Worm (Caenorhabditis elegans) whole organism, L1 larva: ENCODE data around the gene R02F11.10.

Source experiments
- C04F5.9 ChIP-seq: sonication (generic microtip); optimal IDR thresholded peaks from 2 replicates; lab custom pipeline; 2016; ENCODE audit warnings: missing genetic modification characterization, missing compliant biosample characterization
- C34B4.2 ChIP-seq: sonication (generic microtip); optimal IDR thresholded peaks from 2 replicates; lab custom pipeline; 2017; ENCODE audit warnings: mild to moderate bottlenecking, missing genetic modification characterization, missing compliant biosample characterization
- ceh-82 ChIP-seq, 3 experiments: fragments of 150-350 bp in 1 of 3; sonication (generic microtip) in 2 of 3; optimal IDR thresholded peaks; 2 replicates each; lab custom pipeline; 2014 to 2017; ENCODE audit warnings: missing biosample characterization in 3 of 3, missing genetic modification characterization in 3 of 3
- ceh-88 ChIP-seq: fragments of 200-800 bp; sonication (Bioruptor generic); IDR thresholded peaks from 2 replicates; pipeline ENCODE4 v1.3.6; 2022; ENCODE audit warnings: missing genetic modification characterization, missing compliant biosample characterization
- ceh-90 ChIP-seq: sonication (generic microtip); optimal IDR thresholded peaks from 2 replicates; lab custom pipeline; 2016; ENCODE audit warnings: missing genetic modification characterization, missing compliant biosample characterization
- ces-1 ChIP-seq: fragments of 150-350 bp; optimal IDR thresholded peaks from 2 replicates; lab custom pipeline; 2014; ENCODE audit warnings: missing biosample characterization, missing genetic modification reagents, missing genetic modification characterization
- dpl-1 ChIP-seq, 3 experiments: fragments of 150-350 bp in 2 of 3; sonication (generic microtip) in 1 of 3; optimal IDR thresholded peaks; 2 replicates each; lab custom pipeline; 2014 to 2017; ENCODE audit warnings: missing biosample characterization in 3 of 3, missing genetic modification characterization in 3 of 3, missing genetic modification reagents in 3 of 3
- efl-3 ChIP-seq: fragments of 200-800 bp; sonication (Bioruptor generic); optimal IDR thresholded peaks from 2 replicates; lab custom pipeline; 2018; ENCODE audit warnings: mild to moderate bottlenecking, missing genetic modification characterization, missing compliant biosample characterization
- elt-2 ChIP-seq: sonication (generic microtip); optimal IDR thresholded peaks from 2 replicates; lab custom pipeline; 2016; ENCODE audit warnings: missing genetic modification characterization, mild to moderate bottlenecking, inconsistent platforms, missing compliant biosample characterization, missing genetic modification reagents
- elt-3 ChIP-seq, 6 experiments: fragments of 150-350 bp in 1 of 6; sonication (generic microtip); optimal IDR thresholded peaks; 2 replicates each; lab custom pipeline; 2017 to 2018; ENCODE audit warnings: missing biosample characterization in 6 of 6, missing genetic modification characterization in 6 of 6, inconsistent platforms in 1 of 6
- fkh-10 ChIP-seq: sonication (generic microtip); optimal IDR thresholded peaks from 2 replicates; lab custom pipeline; 2017; ENCODE audit warnings: missing biosample characterization, missing genetic modification reagents, missing genetic modification characterization
- fkh-8 ChIP-seq: sonication (generic microtip); optimal IDR thresholded peaks from 2 replicates; lab custom pipeline; 2016; ENCODE audit warnings: mild to moderate bottlenecking, missing genetic modification characterization, missing compliant biosample characterization
- hlh-17 ChIP-seq: fragments of 200-800 bp; sonication (Bioruptor generic); optimal IDR thresholded peaks from 2 replicates; lab custom pipeline; 2018; ENCODE audit warnings: missing genetic modification characterization, mild to moderate bottlenecking, missing compliant biosample characterization, moderate library complexity, borderline replicate concordance
- hpl-2 ChIP-seq: fragments of 150-350 bp; optimal IDR thresholded peaks from 2 replicates; lab custom pipeline; 2014; ENCODE audit warnings: missing biosample characterization, missing genetic modification reagents, missing genetic modification characterization
- isw-1 ChIP-seq: fragments of 200-800 bp; sonication (Bioruptor generic); IDR thresholded peaks from 2 replicates; pipeline ENCODE4 v1.3.6; 2022; ENCODE audit warnings: missing genetic modification characterization, missing compliant biosample characterization
- jun-1 ChIP-seq: fragments of 150-350 bp; optimal IDR thresholded peaks from 2 replicates; lab custom pipeline; 2014; ENCODE audit warnings: missing biosample characterization, missing genetic modification reagents, missing genetic modification characterization
- lin-14 ChIP-seq: fragments of 200-800 bp; sonication (Bioruptor generic); optimal IDR thresholded peaks from 2 replicates; lab custom pipeline; 2018; ENCODE audit warnings: mild to moderate bottlenecking, missing genetic modification characterization, moderate library complexity, missing compliant biosample characterization
- lin-15B ChIP-seq: fragments of 150-350 bp; sonication (generic microtip); optimal IDR thresholded peaks from 3 replicates; lab custom pipeline; 2014; ENCODE audit warnings: missing biosample characterization, missing genetic modification characterization
- mep-1 ChIP-seq: fragments of 150-350 bp; optimal IDR thresholded peaks from 2 replicates; lab custom pipeline; 2014; ENCODE audit warnings: missing biosample characterization, missing genetic modification characterization
- nhr-19 ChIP-seq: fragments of 200-800 bp; sonication (Bioruptor generic); conservative IDR thresholded peaks from 2 replicates; pipeline ENCODE4 v1.3.6; 2022; ENCODE audit warnings: missing genetic modification characterization, missing compliant biosample characterization
- nhr-20 ChIP-seq: sonication (generic microtip); optimal IDR thresholded peaks from 2 replicates; lab custom pipeline; 2016; ENCODE audit warnings: mild to moderate bottlenecking, missing genetic modification characterization, missing compliant biosample characterization
- nhr-237 ChIP-seq: fragments of 150-350 bp; optimal IDR thresholded peaks from 2 replicates; lab custom pipeline; 2014; ENCODE audit warnings: missing biosample characterization, missing genetic modification characterization
- nhr-47 ChIP-seq: sonication (generic microtip); optimal IDR thresholded peaks from 2 replicates; lab custom pipeline; 2016; ENCODE audit warnings: mild to moderate bottlenecking, missing genetic modification characterization, moderate library complexity, missing compliant biosample characterization
- nhr-77 ChIP-seq: fragments of 150-350 bp; optimal IDR thresholded peaks from 2 replicates; lab custom pipeline; 2014; ENCODE audit warnings: missing biosample characterization, missing genetic modification characterization
- nhr-84 ChIP-seq: sonication (generic microtip); optimal IDR thresholded peaks from 2 replicates; lab custom pipeline; 2017; ENCODE audit warnings: missing biosample characterization, missing genetic modification characterization
- nhr-85 ChIP-seq: sonication (generic microtip); peaks from one replicate; lab custom pipeline; 2016; ENCODE audit warnings: missing genetic modification characterization, inconsistent platforms, missing compliant biosample characterization
- nhr-90 ChIP-seq: sonication (generic microtip); optimal IDR thresholded peaks from 2 replicates; lab custom pipeline; 2016; ENCODE audit warnings: mild to moderate bottlenecking, missing genetic modification characterization, missing compliant biosample characterization; ENCODE audit not compliant: poor library complexity
- pag-3 ChIP-seq: sonication (generic microtip); optimal IDR thresholded peaks from 2 replicates; lab custom pipeline; 2017; ENCODE audit warnings: missing genetic modification characterization, mild to moderate bottlenecking, missing compliant biosample characterization, antibody characterized with exemption, borderline replicate concordance; ENCODE audit not compliant: insufficient read depth
- pqm-1 ChIP-seq: sonication (generic microtip); optimal IDR thresholded peaks from 3 replicates; lab custom pipeline; 2017; ENCODE audit warnings: missing biosample characterization, missing genetic modification characterization
- skn-1 ChIP-seq: fragments of 150-350 bp; optimal IDR thresholded peaks from 2 replicates; lab custom pipeline; 2014; ENCODE audit warnings: missing biosample characterization, missing genetic modification characterization
- snpc-4 ChIP-seq: fragments of 150-350 bp; optimal IDR thresholded peaks from 2 replicates; lab custom pipeline; 2014; ENCODE audit warnings: missing biosample characterization, missing genetic modification characterization
- snu-23 ChIP-seq: sonication (generic microtip); optimal IDR thresholded peaks from 2 replicates; lab custom pipeline; 2016; ENCODE audit warnings: missing genetic modification characterization, missing compliant biosample characterization
- sptf-1 ChIP-seq: fragments of 150-350 bp; optimal IDR thresholded peaks from 2 replicates; lab custom pipeline; 2014; ENCODE audit warnings: missing biosample characterization, missing genetic modification characterization
- sup-37 ChIP-seq: fragments of 200-800 bp; sonication (Bioruptor generic); optimal IDR thresholded peaks from 2 replicates; lab custom pipeline; 2018; ENCODE audit warnings: mild to moderate bottlenecking, missing genetic modification characterization, missing compliant biosample characterization
- tlp-1 ChIP-seq: fragments of 150-350 bp; optimal IDR thresholded peaks from 2 replicates; lab custom pipeline; 2014; ENCODE audit warnings: missing biosample characterization, missing genetic modification characterization
- unc-30 ChIP-seq: sonication (generic microtip); optimal IDR thresholded peaks from 2 replicates; lab custom pipeline; 2017; ENCODE audit warnings: missing biosample characterization, missing genetic modification characterization
- unc-62 ChIP-seq: fragments of 150-350 bp; optimal IDR thresholded peaks from 2 replicates; lab custom pipeline; 2014; ENCODE audit warnings: missing biosample characterization, missing genetic modification reagents, missing genetic modification characterization
- unc-86 ChIP-seq: sonication (generic microtip); optimal IDR thresholded peaks from 2 replicates; lab custom pipeline; 2016; ENCODE audit warnings: missing genetic modification characterization, missing compliant biosample characterization
- xbp-1 ChIP-seq: sonication (generic microtip); optimal IDR thresholded peaks from 2 replicates; lab custom pipeline; 2016; ENCODE audit warnings: missing genetic modification characterization, missing compliant biosample characterization
- zag-1 ChIP-seq: fragments of 150-350 bp; optimal IDR thresholded peaks from 2 replicates; lab custom pipeline; 2014; ENCODE audit warnings: missing biosample characterization, missing genetic modification characterization
- zip-4 ChIP-seq: fragments of 200-800 bp; sonication (Bioruptor generic); optimal IDR thresholded peaks from 2 replicates; lab custom pipeline; 2018; ENCODE audit warnings: mild to moderate bottlenecking, missing genetic modification characterization, moderate library complexity, missing compliant biosample characterization
- ztf-11 ChIP-seq, 2 experiments: sonication (generic microtip); optimal IDR thresholded peaks; 2 replicates each; lab custom pipeline; 2016 to 2017; ENCODE audit warnings: missing genetic modification characterization in 2 of 2, missing biosample characterization in 1 of 2, missing compliant biosample characterization in 1 of 2

The R02F11.10 gene

ce11 chrV:4826710-4827380 lies 37.9 kb downstream of the R02F11.10 start, which contains the start of the genes hsp-6 and C37H5.5 (continued):
- TF ChIP-seq C04F5.9 (tag; lab: Kevin White, UChicago) (no peak), sptf-1 (no peak), lin-15B (peak; percentile 78), zip-4 (GFP tag; lab: Kevin White, UChicago) (peak; percentile 31), nhr-19 (GFP tag; lab: Robert Waterston, UW) (peak; percentile 75), nhr-237 (tag; lab: Kevin White, UChicago) (peak; percentile 25), elt-3 (tag; optimal IDR thresholded peaks at IDR 0.05; lab: Kevin White, UChicago) (peak in 2 of 6 experiments; percentile 23 to 82), elt-2 (tag; lab: Kevin White, UChicago) (peak; percentile 14), sup-37 (GFP tag; lab: Kevin White, UChicago) (no peak), efl-3 (no peak), nhr-90 (peak; percentile 79), xbp-1 (tag; lab: Kevin White, UChicago) (peak; percentile 72), fkh-10 (GFP tag; lab: Kevin White, UChicago) (no peak), hpl-2 (no peak), dpl-1 (GFP tag; optimal IDR thresholded peaks at IDR 0.05; lab: Kevin White, UChicago) (peak; percentile 59 to 77 (median 74)), unc-30 (tag; lab: Kevin White, UChicago) (no peak), nhr-47 (tag; lab: Kevin White, UChicago) (peak; percentile 83), ceh-82 (tag; optimal IDR thresholded peaks at IDR 0.05; lab: Kevin White, UChicago) (peak; percentile 36 to 89 (median 51)), nhr-20 (tag; lab: Kevin White, UChicago) (peak; percentile 88), zag-1 (tag; lab: Kevin White, UChicago) (no peak), ceh-88 (GFP tag; lab: Robert Waterston, UW) (no peak), unc-62 (no peak), ces-1 (GFP tag; lab: Kevin White, UChicago) (no peak), unc-86 (tag; lab: Kevin White, UChicago) (peak; percentile 67), mep-1 (tag; lab: Kevin White, UChicago) (peak; percentile 83), nhr-85 (tag; lab: Kevin White, UChicago) (peak; percentile 88), jun-1 (tag; lab: Kevin White, UChicago) (peak; percentile 27), pag-3 (tag; lab: Kevin White, UChicago) (no peak), hlh-17 (no peak), tlp-1 (tag; lab: Kevin White, UChicago) (no peak), snpc-4 (tag; lab: Kevin White, UChicago) (peak; percentile 72), ztf-11 (tag; optimal IDR thresholded peaks at IDR 0.05; lab: Kevin White, UChicago) (no peak), isw-1 (peak; percentile 84), pqm-1 (tag; lab: Kevin White, UChicago) (no peak), ceh-90 (tag; lab: Kevin White, UChicago) (no peak), lin-14 (no peak), nhr-84 (tag; lab: Kevin White, UChicago) (no peak), snu-23 (GFP tag; lab: Kevin White, UChicago) (peak; percentile 92), nhr-77 (tag; lab: Kevin White, UChicago) (peak; percentile 55), skn-1 (tag; lab: Kevin White, UChicago) (peak; percentile 92), C34B4.2 (no peak), fkh-8 (tag; lab: Kevin White, UChicago) (peak; percentile 78)
